Worm (Caenorhabditis elegans) whole organism, L4 larva: Measurements from ENCODE around the gene Y44A6C.2.
"Not testable (repeated sequence)": the region's sequence is repeated elsewhere in the genome, so short reads cannot be mapped to it uniquely, and the experiment has no call there.

ENCODE experiments used
- F37D6.2 ChIP-seq: sonication (generic microtip); optimal IDR thresholded peaks from 2 replicates; lab custom pipeline; 2016; ENCODE audit warnings: mild to moderate bottlenecking, missing genetic modification characterization, missing compliant biosample characterization
- aly-2 ChIP-seq: sonication (generic microtip); optimal IDR thresholded peaks from 2 replicates; lab custom pipeline; 2018; ENCODE audit warnings: missing biosample characterization, missing genetic modification characterization
- ama-1 ChIP-seq: fragments of 150-350 bp; optimal IDR thresholded peaks from 2 replicates; lab custom pipeline; 2014; ENCODE audit warnings: inconsistent platforms, mixed read lengths
- dmd-9 ChIP-seq: fragments of 200-800 bp; sonication (Bioruptor generic); IDR thresholded peaks from 2 replicates; pipeline ENCODE4 v1.3.6; 2022; ENCODE audit warnings: missing genetic modification reagents, missing genetic modification characterization, missing compliant biosample characterization
- egl-27 ChIP-seq: sonication (generic microtip); optimal IDR thresholded peaks from 3 replicates; lab custom pipeline; 2017; ENCODE audit warnings: missing biosample characterization, missing genetic modification reagents, missing genetic modification characterization
- fos-1 ChIP-seq: fragments of 150-350 bp; optimal IDR thresholded peaks from 2 replicates; lab custom pipeline; 2014; ENCODE audit warnings: missing biosample characterization, missing genetic modification characterization
- lim-7 ChIP-seq: fragments of 200-800 bp; sonication (Bioruptor generic); IDR thresholded peaks from 2 replicates; pipeline ENCODE4 v1.3.6; 2022; ENCODE audit warnings: missing genetic modification characterization, missing compliant biosample characterization
- lin-13 ChIP-seq: fragments of 150-350 bp; optimal IDR thresholded peaks from 2 replicates; lab custom pipeline; 2014; ENCODE audit warnings: missing biosample characterization, missing genetic modification reagents, missing genetic modification characterization
- lin-15B ChIP-seq: fragments of 150-350 bp; sonication (generic microtip); optimal IDR thresholded peaks from 3 replicates; lab custom pipeline; 2014; ENCODE audit warnings: missing biosample characterization, missing genetic modification characterization
- lin-39 ChIP-seq: fragments of 150-350 bp; optimal IDR thresholded peaks from 2 replicates; lab custom pipeline; 2014; ENCODE audit warnings: missing biosample characterization, missing genetic modification reagents, missing genetic modification characterization
- lsy-2 ChIP-seq, 2 experiments: fragments of 150-350 bp in 1 of 2; sonication (generic microtip) in 1 of 2; optimal IDR thresholded peaks; 2 replicates each; lab custom pipeline; 2014 to 2017; ENCODE audit warnings: missing biosample characterization in 2 of 2, missing genetic modification characterization in 2 of 2
- pha-4 ChIP-seq, 2 experiments: fragments of 150-350 bp in 1 of 2; fragments of 200-800 bp in 1 of 2; sonication (Bioruptor generic) in 1 of 2; IDR thresholded peaks in 1 of 2; optimal IDR thresholded peaks in 1 of 2; 2 replicates each; pipeline versions ENCODE4 v1.3.6 to Lab custom; 2014 to 2022; ENCODE audit warnings: missing genetic modification characterization in 2 of 2, missing genetic modification reagents in 2 of 2, missing biosample characterization in 1 of 2, missing compliant biosample characterization in 1 of 2
- pqm-1 ChIP-seq: sonication (generic microtip); optimal IDR thresholded peaks from 2 replicates; lab custom pipeline; 2017; ENCODE audit warnings: missing biosample characterization, missing genetic modification characterization
- skn-1 ChIP-seq: fragments of 150-350 bp; optimal IDR thresholded peaks from 2 replicates; lab custom pipeline; 2014; ENCODE audit warnings: missing biosample characterization, missing genetic modification characterization

DNA sequence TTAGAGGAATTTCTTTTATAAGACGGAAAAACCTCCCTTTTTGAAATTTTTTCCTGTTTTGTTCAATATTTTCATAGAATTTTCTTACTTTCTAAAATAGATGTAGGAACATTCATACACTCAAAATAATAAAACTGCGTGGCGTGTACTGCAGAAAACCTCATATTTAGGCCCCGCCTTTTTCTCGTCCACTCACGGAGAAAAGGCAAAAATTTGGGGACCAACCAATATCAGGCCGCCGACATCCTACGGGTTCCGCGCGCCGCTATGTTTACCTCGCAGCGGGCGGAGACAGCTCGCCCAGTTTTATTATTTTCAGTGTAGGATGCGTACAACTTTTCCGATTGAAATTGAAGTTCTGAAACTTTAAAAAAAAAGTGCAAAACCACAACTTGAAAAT, 23.2 kb upstream of the Y44A6C.2 start:
- not testable (repeated sequence) for TF ChIP-seq lsy-2 (tag; optimal IDR thresholded peaks at IDR 0.05; lab: Kevin White, UChicago); skn-1 (tag; lab: Kevin White, UChicago); lin-13 (GFP tag; lab: Kevin White, UChicago); lin-39; ama-1 (lab: Kevin White, UChicago); lim-7 (GFP tag; lab: Robert Waterston, UW); lin-15B (tag; lab: Kevin White, UChicago); aly-2 (tag; lab: Kevin White, UChicago); egl-27 (tag; lab: Kevin White, UChicago); pha-4 (GFP tag; IDR thresholded peaks at IDR 0.05; lab: Robert Waterston, UW); pha-4 (tag; optimal IDR thresholded peaks at IDR 0.05; lab: Kevin White, UChicago); pqm-1 (tag; lab: Kevin White, UChicago); F37D6.2; dmd-9; fos-1 (tag; lab: Kevin White, UChicago)
